Worm (Caenorhabditis elegans): ENCODE results near the gene srt-33.
A peak's percentile ranks its signal among the peaks of the same experiment; 100 is the strongest.

The srt-33 gene

DNA sequence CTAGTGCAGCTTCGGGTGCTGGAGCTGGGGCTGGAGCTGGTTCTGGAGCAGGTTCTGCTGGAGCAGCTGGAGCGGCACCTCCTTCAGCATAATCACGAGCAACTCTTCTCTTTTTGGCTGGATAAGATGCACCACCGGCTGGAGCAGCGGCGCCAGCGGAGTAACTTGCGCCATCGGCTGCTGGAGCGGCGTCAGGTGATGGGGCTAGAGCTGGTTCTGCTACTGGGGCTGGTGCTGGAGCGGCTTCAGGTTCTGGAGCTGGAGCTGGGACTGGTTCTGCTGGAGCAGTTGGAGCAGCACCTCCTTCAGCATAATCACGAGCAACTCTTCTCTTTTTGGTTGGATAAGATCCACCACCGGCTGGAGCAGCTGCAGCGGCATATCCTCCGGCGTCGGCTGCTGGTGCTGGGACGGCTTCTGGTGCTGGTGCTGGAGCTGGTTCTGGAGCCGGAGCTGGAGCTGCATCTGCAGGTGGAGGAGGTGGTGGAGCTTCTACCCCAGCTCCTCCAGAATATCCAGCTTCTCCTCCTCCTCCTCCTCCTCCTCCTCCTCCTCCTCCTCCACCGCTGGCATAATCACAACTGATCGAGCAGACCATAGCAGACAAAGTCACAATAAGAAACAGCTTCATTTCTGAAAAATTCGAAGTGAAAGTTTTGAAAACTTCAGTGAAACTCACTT, 39.6 kb upstream of the srt-33 start, which contains the start of gene F47B8.13:
F47B8.13 (minus strand) TSS at position 631 of the 681 bp plus-strand sequence.
- peak; percentile 55 for TF ChIP-seq aly-1 (tag; optimal IDR thresholded peaks at IDR 0.05)
- no peak for TF ChIP-seq tra-4 (tag; optimal IDR thresholded peaks at IDR 0.05)

DNA sequence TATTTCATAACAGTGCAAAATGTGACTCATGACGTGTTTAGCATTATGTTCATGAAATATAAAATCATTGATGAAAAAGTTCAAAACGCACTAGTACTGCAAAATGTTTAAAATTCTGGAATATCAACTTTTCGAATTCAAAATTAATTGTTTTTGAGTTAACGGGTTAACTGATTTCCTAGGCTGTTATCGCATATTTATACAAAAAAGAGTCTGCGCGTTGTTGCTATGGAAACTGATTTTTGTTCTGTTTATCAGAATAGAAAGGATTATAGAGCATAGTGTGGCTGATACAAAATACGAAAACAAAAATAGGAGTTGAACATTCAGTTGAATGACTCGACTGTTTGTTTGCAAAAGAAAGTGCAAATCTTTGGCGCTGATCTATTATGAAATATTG, 37.9 kb upstream of the srt-33 start:
- no peak for TF ChIP-seq ama-1 (optimal IDR thresholded peaks at IDR 0.05)
- no peak for TF ChIP-seq ets-7 (tag; optimal IDR thresholded peaks at IDR 0.05)
- no peak for TF ChIP-seq tbx-11 (GFP tag; IDR thresholded peaks at IDR 0.05)
- no peak for TF ChIP-seq scrt-1 (GFP tag; IDR thresholded peaks at IDR 0.05)
- TF ChIP-seq tra-4 (tag; optimal IDR thresholded peaks at IDR 0.05) = no peak
- no peak for TF ChIP-seq pes-1 (GFP tag; IDR thresholded peaks at IDR 0.05)
- no peak for TF ChIP-seq hmbx-1 (tag; optimal IDR thresholded peaks at IDR 0.05)
- no peak for TF ChIP-seq ceh-36 (tag; optimal IDR thresholded peaks at IDR 0.05)
- no peak for TF ChIP-seq B0310.2 (tag; optimal IDR thresholded peaks at IDR 0.05)
- TF ChIP-seq tbx-37 (GFP tag; conservative IDR thresholded peaks at IDR 0.05) = no peak
- TF ChIP-seq hnd-1 (tag; optimal IDR thresholded peaks at IDR 0.05) = no peak
- TF ChIP-seq ceh-13 (GFP tag; optimal IDR thresholded peaks at IDR 0.05) = no peak
- no peak for TF ChIP-seq sea-1 (GFP tag; conservative IDR thresholded peaks at IDR 0.05)
- TF ChIP-seq F13C5.2 (tag; optimal IDR thresholded peaks at IDR 0.05) = no peak
- TF ChIP-seq flt-1 (GFP tag; IDR thresholded peaks at IDR 0.05) = no peak
- no peak for TF ChIP-seq hmg-4 (GFP tag; optimal IDR thresholded peaks at IDR 0.05)
- TF ChIP-seq aly-1 (tag; optimal IDR thresholded peaks at IDR 0.05) = no peak

ce11 chrV:14317204-14317603, 37.5 kb upstream of the srt-33 start:
- no peak for TF ChIP-seq hmbx-1 (tag; optimal IDR thresholded peaks at IDR 0.05)
- no peak for TF ChIP-seq pes-1 (GFP tag; IDR thresholded peaks at IDR 0.05)
- no peak for TF ChIP-seq flt-1 (GFP tag; IDR thresholded peaks at IDR 0.05)
- TF ChIP-seq aly-1 (tag; optimal IDR thresholded peaks at IDR 0.05) = no peak
- TF ChIP-seq ceh-13 (GFP tag; optimal IDR thresholded peaks at IDR 0.05) = no peak
- TF ChIP-seq sea-1 (GFP tag; conservative IDR thresholded peaks at IDR 0.05) = no peak
- TF ChIP-seq F13C5.2 (tag; optimal IDR thresholded peaks at IDR 0.05) = no peak
- no peak for TF ChIP-seq tra-4 (tag; optimal IDR thresholded peaks at IDR 0.05)
- no peak for TF ChIP-seq ama-1 (optimal IDR thresholded peaks at IDR 0.05)
- no peak for TF ChIP-seq B0310.2 (tag; optimal IDR thresholded peaks at IDR 0.05)
- no peak for TF ChIP-seq ets-7 (tag; optimal IDR thresholded peaks at IDR 0.05)
- no peak for TF ChIP-seq tbx-11 (GFP tag; IDR thresholded peaks at IDR 0.05)
- no peak for TF ChIP-seq hnd-1 (tag; optimal IDR thresholded peaks at IDR 0.05)
- no peak for TF ChIP-seq tbx-37 (GFP tag; conservative IDR thresholded peaks at IDR 0.05)
- no peak for TF ChIP-seq scrt-1 (GFP tag; IDR thresholded peaks at IDR 0.05)
- TF ChIP-seq ceh-36 (tag; optimal IDR thresholded peaks at IDR 0.05) = no peak
- no peak for TF ChIP-seq hmg-4 (GFP tag; optimal IDR thresholded peaks at IDR 0.05)

DNA sequence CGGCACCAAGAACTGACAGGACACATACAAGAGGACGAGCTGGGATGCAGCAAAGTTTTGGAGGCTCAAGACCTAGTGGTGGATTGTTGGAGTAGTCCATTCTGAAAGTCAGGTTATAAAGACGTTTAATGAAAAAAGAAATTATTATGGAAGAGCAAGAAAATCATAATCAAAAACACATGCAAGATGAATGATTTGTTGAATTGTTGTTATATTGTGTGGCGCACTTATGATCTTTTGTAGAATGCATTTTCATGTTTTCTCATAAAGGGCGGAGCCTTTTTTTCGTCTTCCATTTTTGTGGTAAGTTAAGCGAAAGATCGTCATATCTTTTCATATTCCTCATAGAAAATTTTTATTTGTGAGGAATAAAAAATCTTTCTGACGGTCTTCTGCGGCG, 36.8 kb upstream of the srt-33 start, which contains the start of gene F47B8.2:
F47B8.2 (minus strand) TSS at position 101 of the 400 bp plus-strand sequence.
- TF ChIP-seq tra-4 (tag; optimal IDR thresholded peaks at IDR 0.05) (no peak), flt-1 (GFP tag; IDR thresholded peaks at IDR 0.05) (no peak), pes-1 (GFP tag; IDR thresholded peaks at IDR 0.05) (no peak), aly-1 (tag; optimal IDR thresholded peaks at IDR 0.05) (no peak), hmbx-1 (tag; optimal IDR thresholded peaks at IDR 0.05) (no peak), ceh-36 (tag; optimal IDR thresholded peaks at IDR 0.05) (no peak), ama-1 (optimal IDR thresholded peaks at IDR 0.05) (no peak), F13C5.2 (tag; optimal IDR thresholded peaks at IDR 0.05) (no peak), tbx-37 (GFP tag; conservative IDR thresholded peaks at IDR 0.05) (no peak), hnd-1 (tag; optimal IDR thresholded peaks at IDR 0.05) (no peak), ceh-13 (GFP tag; optimal IDR thresholded peaks at IDR 0.05) (no peak), ets-7 (tag; optimal IDR thresholded peaks at IDR 0.05) (no peak), scrt-1 (GFP tag; IDR thresholded peaks at IDR 0.05) (no peak), sea-1 (GFP tag; conservative IDR thresholded peaks at IDR 0.05) (no peak), B0310.2 (tag; optimal IDR thresholded peaks at IDR 0.05) (no peak), tbx-11 (GFP tag; IDR thresholded peaks at IDR 0.05) (no peak), hmg-4 (GFP tag; optimal IDR thresholded peaks at IDR 0.05) (no peak)

DNA sequence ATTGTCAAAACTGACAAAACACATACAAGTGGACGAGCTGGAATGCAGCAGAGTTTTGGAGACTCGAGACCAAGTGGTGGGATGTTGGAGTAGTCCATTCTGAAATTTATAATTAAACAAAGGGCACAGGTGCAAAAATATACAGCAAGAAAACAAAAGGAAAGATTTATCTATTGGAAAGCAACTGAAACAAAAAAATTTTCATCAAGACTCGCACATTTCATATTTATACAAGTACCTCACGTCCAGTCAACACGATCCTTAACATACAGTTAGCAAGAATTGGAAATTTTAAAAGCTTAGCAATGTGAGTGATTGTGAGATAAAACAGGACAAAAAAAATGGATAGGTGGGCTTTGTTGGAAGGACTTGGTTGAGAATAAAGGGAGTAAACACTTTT, 34.6 kb upstream of the srt-33 start, which contains the start of gene F47B8.1:
F47B8.1 (minus strand) TSS at position 101 of the 400 bp plus-strand sequence.
- TF ChIP-seq hmbx-1 (tag; optimal IDR thresholded peaks at IDR 0.05) (no peak), B0310.2 (tag; optimal IDR thresholded peaks at IDR 0.05) (no peak), ceh-36 (tag; optimal IDR thresholded peaks at IDR 0.05) (no peak), tra-4 (tag; optimal IDR thresholded peaks at IDR 0.05) (no peak)

ce11 chrV:14312695-14313094, 33.0 kb upstream of the srt-33 start, which contains the start of gene F14D7.8:
F14D7.8 (minus strand) TSS chrV:14312795.
- no peak for TF ChIP-seq aly-1 (tag; optimal IDR thresholded peaks at IDR 0.05)
- no peak for TF ChIP-seq sea-1 (GFP tag; conservative IDR thresholded peaks at IDR 0.05)
- no peak for TF ChIP-seq scrt-1 (GFP tag; IDR thresholded peaks at IDR 0.05)
- no peak for TF ChIP-seq ets-7 (tag; optimal IDR thresholded peaks at IDR 0.05)
- TF ChIP-seq ama-1 (optimal IDR thresholded peaks at IDR 0.05) = no peak
- no peak for TF ChIP-seq F13C5.2 (tag; optimal IDR thresholded peaks at IDR 0.05)
- no peak for TF ChIP-seq ceh-13 (GFP tag; optimal IDR thresholded peaks at IDR 0.05)
- TF ChIP-seq B0310.2 (tag; optimal IDR thresholded peaks at IDR 0.05) = no peak
- TF ChIP-seq tbx-11 (GFP tag; IDR thresholded peaks at IDR 0.05) = no peak
- no peak for TF ChIP-seq hmg-4 (GFP tag; optimal IDR thresholded peaks at IDR 0.05)
- no peak for TF ChIP-seq pes-1 (GFP tag; IDR thresholded peaks at IDR 0.05)
- TF ChIP-seq hmbx-1 (tag; optimal IDR thresholded peaks at IDR 0.05) = no peak
- TF ChIP-seq hnd-1 (tag; optimal IDR thresholded peaks at IDR 0.05) = no peak
- no peak for TF ChIP-seq tra-4 (tag; optimal IDR thresholded peaks at IDR 0.05)
- TF ChIP-seq tbx-37 (GFP tag; conservative IDR thresholded peaks at IDR 0.05) = no peak
- TF ChIP-seq flt-1 (GFP tag; IDR thresholded peaks at IDR 0.05) = no peak
- no peak for TF ChIP-seq ceh-36 (tag; optimal IDR thresholded peaks at IDR 0.05)

DNA sequence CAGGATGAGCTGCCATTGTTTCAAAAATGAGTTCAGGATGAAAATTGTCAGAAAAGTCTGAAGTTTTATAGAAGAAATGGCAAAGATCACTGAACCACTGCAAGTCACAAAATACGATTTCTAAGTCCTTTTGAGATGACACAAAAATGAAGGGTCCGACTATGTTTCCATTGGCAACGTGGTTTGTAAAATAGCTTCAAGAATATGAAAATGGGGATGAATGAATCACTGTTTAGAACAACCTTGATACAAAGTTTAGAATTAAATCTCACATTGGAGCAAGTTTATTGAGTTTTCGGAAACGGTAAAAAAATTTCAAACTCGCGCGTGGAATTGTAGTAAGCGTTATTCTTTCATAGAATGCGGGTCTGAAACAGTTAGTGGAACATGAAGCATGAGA, 31.4 kb upstream of the srt-33 start, which contains the start of gene ddn-3:
ddn-3 (minus strand) TSS at position 101 of the 400 bp plus-strand sequence.
- TF ChIP-seq aly-1 (tag; optimal IDR thresholded peaks at IDR 0.05) = no peak
- no peak for TF ChIP-seq ceh-13 (GFP tag; optimal IDR thresholded peaks at IDR 0.05)
- TF ChIP-seq F13C5.2 (tag; optimal IDR thresholded peaks at IDR 0.05) = no peak
- TF ChIP-seq tbx-11 (GFP tag; IDR thresholded peaks at IDR 0.05) = no peak
- TF ChIP-seq pes-1 (GFP tag; IDR thresholded peaks at IDR 0.05) = no peak
- no peak for TF ChIP-seq ceh-36 (tag; optimal IDR thresholded peaks at IDR 0.05)
- TF ChIP-seq B0310.2 (tag; optimal IDR thresholded peaks at IDR 0.05) = no peak
- no peak for TF ChIP-seq ets-7 (tag; optimal IDR thresholded peaks at IDR 0.05)
- TF ChIP-seq tbx-37 (GFP tag; conservative IDR thresholded peaks at IDR 0.05) = no peak
- TF ChIP-seq scrt-1 (GFP tag; IDR thresholded peaks at IDR 0.05) = no peak
- TF ChIP-seq hmg-4 (GFP tag; optimal IDR thresholded peaks at IDR 0.05) = no peak
- TF ChIP-seq hmbx-1 (tag; optimal IDR thresholded peaks at IDR 0.05) = no peak
- no peak for TF ChIP-seq flt-1 (GFP tag; IDR thresholded peaks at IDR 0.05)
- TF ChIP-seq ama-1 (optimal IDR thresholded peaks at IDR 0.05) = no peak
- no peak for TF ChIP-seq sea-1 (GFP tag; conservative IDR thresholded peaks at IDR 0.05)
- no peak for TF ChIP-seq hnd-1 (tag; optimal IDR thresholded peaks at IDR 0.05)
- no peak for TF ChIP-seq tra-4 (tag; optimal IDR thresholded peaks at IDR 0.05)

All from whole organism, early embryonic.